Worm (Caenorhabditis elegans) whole organism, L2 larva: ENCODE data around the gene dpf-4.

ENCODE experiments used
- Y55F3AM.14 ChIP-seq: fragments of 200-800 bp; sonication (Bioruptor generic); optimal IDR thresholded peaks from 2 replicates; lab custom pipeline; 2018; ENCODE audit warnings: mild to moderate bottlenecking, missing genetic modification characterization, missing compliant biosample characterization
- aly-2 ChIP-seq: fragments of 150-350 bp; optimal IDR thresholded peaks from 2 replicates; lab custom pipeline; 2014; ENCODE audit warnings: missing biosample characterization, missing genetic modification characterization
- blmp-1 ChIP-seq: sonication (generic microtip); optimal IDR thresholded peaks from 2 replicates; lab custom pipeline; 2017; ENCODE audit warnings: missing genetic modification characterization, mild to moderate bottlenecking, missing compliant biosample characterization, antibody characterized with exemption, moderate library complexity; ENCODE audit not compliant: insufficient read depth
- ceh-16 ChIP-seq: fragments of 150-350 bp; optimal IDR thresholded peaks from 2 replicates; lab custom pipeline; 2014; ENCODE audit warnings: missing biosample characterization, missing genetic modification characterization
- crh-2 ChIP-seq: sonication (generic microtip); optimal IDR thresholded peaks from 2 replicates; lab custom pipeline; 2017; ENCODE audit warnings: missing biosample characterization, missing genetic modification characterization
- dmd-4 ChIP-seq: sonication (generic microtip); optimal IDR thresholded peaks from 2 replicates; lab custom pipeline; 2017; ENCODE audit warnings: missing biosample characterization, missing genetic modification characterization
- elt-3 ChIP-seq: sonication (generic microtip); optimal IDR thresholded peaks from 2 replicates; lab custom pipeline; 2017; ENCODE audit warnings: missing biosample characterization, missing genetic modification characterization
- lin-39 ChIP-seq: fragments of 150-350 bp; optimal IDR thresholded peaks from 2 replicates; lab custom pipeline; 2014; ENCODE audit warnings: missing biosample characterization, missing genetic modification reagents, missing genetic modification characterization
- nhr-11 ChIP-seq: fragments of 150-350 bp; optimal IDR thresholded peaks from 2 replicates; lab custom pipeline; 2014; ENCODE audit warnings: missing biosample characterization, missing genetic modification characterization
- sem-4 ChIP-seq: fragments of 150-350 bp; optimal IDR thresholded peaks from 2 replicates; lab custom pipeline; 2014; ENCODE audit warnings: missing biosample characterization, missing genetic modification reagents, missing genetic modification characterization
- unc-55 ChIP-seq: fragments of 150-350 bp; sonication (generic microtip); optimal IDR thresholded peaks from 3 replicates; lab custom pipeline; 2014; ENCODE audit warnings: missing biosample characterization, missing genetic modification reagents, missing genetic modification characterization
- unc-62 ChIP-seq: fragments of 150-350 bp; optimal IDR thresholded peaks from 2 replicates; lab custom pipeline; 2014; ENCODE audit warnings: missing biosample characterization, missing genetic modification reagents, missing genetic modification characterization
- zag-1 ChIP-seq: fragments of 150-350 bp; optimal IDR thresholded peaks from 2 replicates; lab custom pipeline; 2014; ENCODE audit warnings: missing biosample characterization, missing genetic modification characterization

- TF ChIP-seq elt-3 (tag; lab: Kevin White, UChicago), result no peak
- no peak for TF ChIP-seq blmp-1 (tag; lab: Kevin White, UChicago)
- TF ChIP-seq sem-4 (tag; lab: Kevin White, UChicago), result no peak
- TF ChIP-seq unc-55 (GFP tag; lab: Kevin White, UChicago), result no peak
- TF ChIP-seq crh-2, result no peak
- TF ChIP-seq lin-39 (tag; lab: Kevin White, UChicago), result no peak
- TF ChIP-seq ceh-16, result no peak
- no peak for TF ChIP-seq unc-62 (GFP tag; lab: Kevin White, UChicago)
- TF ChIP-seq zag-1 (tag; lab: Kevin White, UChicago), result no peak
- no peak for TF ChIP-seq Y55F3AM.14 (GFP tag; lab: Kevin White, UChicago)
- TF ChIP-seq aly-2 (tag; lab: Kevin White, UChicago), result no peak
- no peak for TF ChIP-seq dmd-4 (tag; lab: Kevin White, UChicago)
- no peak for TF ChIP-seq nhr-11
Measured at ce11 chrIII:5895913-5896312, 36.8 kb downstream of the dpf-4 start, which contains the start of gene pxl-1.
